Fruit fly (Drosophila melanogaster): Measurements from ENCODE around the gene Pkc98E.

The Pkc98E gene

dm6 chr3R:29066285-29066684, 27.3 kb downstream of the Pkc98E start (continued):
- TF ChIP-seq CG34376 (GFP tag; optimal IDR thresholded peaks at IDR 0.05) (peak; percentile 4), pan (optimal IDR thresholded peaks at IDR 0.05) (no peak), pan (GFP tag; optimal IDR thresholded peaks at IDR 0.05 in 1 of 2, IDR thresholded peaks at IDR 0.05 in 1 of 2) (no peak), dpn (GFP tag; optimal IDR thresholded peaks at IDR 0.05) (no peak), Dad (GFP tag; optimal IDR thresholded peaks at IDR 0.05) (no peak), CG15601 (tag; optimal IDR thresholded peaks at IDR 0.05) (peak; percentile 13), CG3407 (GFP tag; optimal IDR thresholded peaks at IDR 0.05) (no peak), CG7987 (GFP tag; optimal IDR thresholded peaks at IDR 0.05) (peak; percentile 53), Bgb (GFP tag; IDR thresholded peaks at IDR 0.05; ENCODE audit: partially characterized antibody) (no peak), CG14014 (GFP tag; IDR thresholded peaks at IDR 0.05) (0 out of 2 replicates have a peak, but pooled peaks have one; percentile 14), her (GFP tag; optimal IDR thresholded peaks at IDR 0.05) (no peak), MESR4 (GFP tag; optimal IDR thresholded peaks at IDR 0.05) (no peak), slp2 (GFP tag; optimal IDR thresholded peaks at IDR 0.05) (no peak), repo (GFP tag; optimal IDR thresholded peaks at IDR 0.05) (no peak), ci (GFP tag; IDR thresholded peaks at IDR 0.05) (peak; percentile 21; the same call in 1 of the 3 replicates), Asciz (GFP tag; optimal IDR thresholded peaks at IDR 0.05) (peak; percentile 24), CG18599 (GFP tag; optimal IDR thresholded peaks at IDR 0.05) (peak; percentile 36), CG2116 (GFP tag; optimal IDR thresholded peaks at IDR 0.05) (no peak), amos (GFP tag; IDR thresholded peaks at IDR 0.05; ENCODE audit: partially characterized antibody) (no peak), grn (GFP tag; optimal IDR thresholded peaks at IDR 0.05) (peak; percentile 49), Nf-YA (GFP tag; IDR thresholded peaks at IDR 0.05) (no peak), BtbVII (GFP tag; optimal IDR thresholded peaks at IDR 0.05) (peak; percentile 22), CG4282 (GFP tag; optimal IDR thresholded peaks at IDR 0.05) (no peak), pzg (GFP tag; optimal IDR thresholded peaks at IDR 0.05) (no peak), CG1603 (tag; optimal IDR thresholded peaks at IDR 0.05) (peak; percentile 12), CG8290 (GFP tag; optimal IDR thresholded peaks at IDR 0.05) (no peak), CG8290 (tag; optimal IDR thresholded peaks at IDR 0.05) (peak in 1 of 2 experiments; percentile 45), HLH3B (GFP tag; IDR thresholded peaks at IDR 0.05) (no peak), CG11247 (GFP tag; IDR thresholded peaks at IDR 0.05) (no peak), Sin3A (optimal IDR thresholded peaks at IDR 0.05) (no peak), CG11696 (GFP tag; IDR thresholded peaks at IDR 0.05) (no peak), Pdp1 (GFP tag; optimal IDR thresholded peaks at IDR 0.05) (peak in 1 of 2 experiments; percentile 62), Atf6 (GFP tag; IDR thresholded peaks at IDR 0.05) (peak; percentile 17; the same call in 1 of the 2 replicates), CG10209 (GFP tag; optimal IDR thresholded peaks at IDR 0.05) (peak; percentile 19), dmrt11E (tag; optimal IDR thresholded peaks at IDR 0.05) (no peak), MTF-1 (GFP tag; optimal IDR thresholded peaks at IDR 0.05; ENCODE audit: borderline replicate concordance) (peak; percentile 22), onecut (GFP tag; IDR thresholded peaks at IDR 0.05) (no peak), caup (GFP tag; optimal IDR thresholded peaks at IDR 0.05; ENCODE audit: severe bottlenecking) (peak; percentile 9), sc (optimal IDR thresholded peaks at IDR 0.05) (no peak), sc (GFP tag; optimal IDR thresholded peaks at IDR 0.05) (no peak), CG17612 (GFP tag; IDR thresholded peaks at IDR 0.05) (no peak), CG6765 (GFP tag; optimal IDR thresholded peaks at IDR 0.05) (peak; percentile 32), CG31365 (tag; optimal IDR thresholded peaks at IDR 0.05) (no peak), CG10267 (tag; optimal IDR thresholded peaks at IDR 0.05) (no peak), CG9932 (GFP tag; IDR thresholded peaks at IDR 0.05) (no peak), jing (GFP tag; optimal IDR thresholded peaks at IDR 0.05) (no peak), CrebB (tag; optimal IDR thresholded peaks at IDR 0.05) (no peak), CG31388 (GFP tag; optimal IDR thresholded peaks at IDR 0.05) (no peak), sens (GFP tag) (peak; percentile 69), CG17912 (GFP tag; optimal IDR thresholded peaks at IDR 0.05) (no peak), bab2 (GFP tag; optimal IDR thresholded peaks at IDR 0.05) (no peak), lola (GFP tag; optimal IDR thresholded peaks at IDR 0.05) (no peak)
